Fruit fly (Drosophila melanogaster): Measurements from ENCODE around the gene CG9040.

Gene CG9040

DNA sequence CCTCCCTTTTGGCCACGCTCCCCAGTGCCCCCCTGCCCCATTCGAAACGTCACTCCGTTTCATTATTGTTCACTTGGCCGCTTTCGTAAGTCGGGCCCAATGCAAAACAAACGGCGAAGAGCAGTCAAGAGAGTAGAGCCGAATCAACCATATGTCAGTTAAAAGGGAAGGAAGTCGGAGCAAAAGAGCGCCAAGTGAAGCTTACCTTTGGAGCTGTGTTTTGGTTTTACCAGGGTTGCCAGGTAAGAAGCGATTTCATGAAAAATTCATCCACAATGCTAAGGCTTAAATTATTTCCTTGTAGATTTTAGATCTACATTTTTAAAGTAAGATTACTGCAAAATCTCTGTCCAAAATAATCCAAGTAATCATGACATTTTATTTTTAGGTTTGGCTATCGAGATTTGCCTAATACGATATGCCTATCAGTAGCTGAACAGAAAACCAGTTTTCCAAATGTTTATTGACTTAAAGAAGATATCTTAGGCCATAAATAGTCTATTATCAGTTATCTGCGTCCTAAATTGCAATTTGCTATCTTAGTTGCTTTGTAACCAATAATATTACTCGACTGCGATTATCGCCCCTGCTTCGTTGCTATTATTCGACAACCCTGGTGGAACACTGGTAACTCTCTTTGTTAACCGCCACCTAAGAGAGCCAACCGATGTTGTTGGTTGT is 49.1 kb upstream of the CG9040 start (continued):
- TF ChIP-seq CG9817 (tag; optimal IDR thresholded peaks at IDR 0.05) (peak; percentile 66), CG31365 (tag; optimal IDR thresholded peaks at IDR 0.05) (no peak), al (GFP tag; IDR thresholded peaks at IDR 0.05) (peak; percentile 78), CG10267 (tag; optimal IDR thresholded peaks at IDR 0.05) (peak; percentile 86), CG17612 (GFP tag; IDR thresholded peaks at IDR 0.05) (no peak), Sox100B (GFP tag; optimal IDR thresholded peaks at IDR 0.05) (peak; percentile 96), Adf1 (GFP tag; IDR thresholded peaks at IDR 0.05) (no peak), CG1647 (GFP tag; optimal IDR thresholded peaks at IDR 0.05) (peak; percentile 75), CG2875 (GFP tag; optimal IDR thresholded peaks at IDR 0.05) (peak; percentile 75), dan (GFP tag; IDR thresholded peaks at IDR 0.05) (no peak), CG15601 (tag; optimal IDR thresholded peaks at IDR 0.05) (peak; percentile 83), Doc3 (GFP tag; IDR thresholded peaks at IDR 0.05; ENCODE audit: partially characterized antibody) (no peak), CG14441 (GFP tag; IDR thresholded peaks at IDR 0.05) (peak; percentile 65), ftz-f1 (GFP tag; optimal IDR thresholded peaks at IDR 0.05) (no peak), repo (GFP tag; optimal IDR thresholded peaks at IDR 0.05) (peak; percentile 85), esg (GFP tag; conservative IDR thresholded peaks at IDR 0.05) (peak; percentile 58), nerfin-2 (GFP tag; IDR thresholded peaks at IDR 0.05; ENCODE audit: partially characterized antibody) (no peak), org-1 (GFP tag; optimal IDR thresholded peaks at IDR 0.05) (peak; percentile 90), prd (optimal IDR thresholded peaks at IDR 0.05) (no peak), prd (GFP tag; IDR thresholded peaks at IDR 0.05) (peak; percentile 70; the same call in 2 of the 3 replicates), ato (GFP tag; IDR thresholded peaks at IDR 0.05; ENCODE audit: partially characterized antibody) (no peak), CG1792 (GFP tag; optimal IDR thresholded peaks at IDR 0.05) (peak; percentile 87), sc (optimal IDR thresholded peaks at IDR 0.05) (no peak), sc (GFP tag; optimal IDR thresholded peaks at IDR 0.05) (peak; percentile 86), CG17385 (GFP tag; optimal IDR thresholded peaks at IDR 0.05) (peak; percentile 86), CG4854 (GFP tag; optimal IDR thresholded peaks at IDR 0.05) (peak; percentile 80), CG6813 (GFP tag; optimal IDR thresholded peaks at IDR 0.05) (peak; percentile 82), CG7556 (GFP tag; optimal IDR thresholded peaks at IDR 0.05) (peak; percentile 96), Hmx (GFP tag; optimal IDR thresholded peaks at IDR 0.05) (peak; percentile 81), ind (GFP tag; optimal IDR thresholded peaks at IDR 0.05) (peak; percentile 90), unc-4 (GFP tag; IDR thresholded peaks at IDR 0.05; ENCODE audit: partially characterized antibody) (no peak), sima (GFP tag; optimal IDR thresholded peaks at IDR 0.05) (peak; percentile 65), CkIIα-i1 (GFP tag; IDR thresholded peaks at IDR 0.05) (no peak), CG8944 (GFP tag; optimal IDR thresholded peaks at IDR 0.05) (peak; percentile 76), cato (GFP tag; optimal IDR thresholded peaks at IDR 0.05; ENCODE audit: borderline replicate concordance) (peak; percentile 83), fd102C (GFP tag; optimal IDR thresholded peaks at IDR 0.05) (no peak), CG31388 (GFP tag; optimal IDR thresholded peaks at IDR 0.05) (peak; percentile 51), zfh1 (GFP tag; IDR thresholded peaks at IDR 0.05) (peak; percentile 62), sqz (GFP tag; optimal IDR thresholded peaks at IDR 0.05) (peak; percentile 87), az2 (GFP tag; optimal IDR thresholded peaks at IDR 0.05) (peak; percentile 88), slp2 (GFP tag; optimal IDR thresholded peaks at IDR 0.05) (peak; percentile 89), pfk (GFP tag; optimal IDR thresholded peaks at IDR 0.05) (no peak), CG15514 (GFP tag; optimal IDR thresholded peaks at IDR 0.05) (peak; percentile 60), nmo (GFP tag; optimal IDR thresholded peaks at IDR 0.05) (peak; percentile 87), Usf (GFP tag; optimal IDR thresholded peaks at IDR 0.05) (peak; percentile 90), tin (GFP tag; optimal IDR thresholded peaks at IDR 0.05) (peak; percentile 90), HLH4C (GFP tag; IDR thresholded peaks at IDR 0.05; ENCODE audit: partially characterized antibody) (0 out of 3 replicates have a peak, but pooled peaks have one; percentile 1), Vsx1 (GFP tag; optimal IDR thresholded peaks at IDR 0.05) (peak; percentile 58)
